Worm (Caenorhabditis elegans) whole organism, late embryonic: ENCODE measurements around the gene fbxb-55.
A peak's percentile ranks its signal among the peaks of the same experiment; 100 is the strongest.

Source experiments
- K09A11.1 ChIP-seq: sonication (generic microtip); optimal IDR thresholded peaks from 2 replicates; lab custom pipeline; 2017; ENCODE audit warnings: antibody characterized with exemption, mild to moderate bottlenecking, missing genetic modification characterization, missing compliant biosample characterization; ENCODE audit not compliant: insufficient read depth
- ceh-24 ChIP-seq: sonication (generic microtip); optimal IDR thresholded peaks from 2 replicates; lab custom pipeline; 2016; ENCODE audit warnings: mild to moderate bottlenecking, missing genetic modification characterization, missing compliant biosample characterization
- ceh-31 ChIP-seq: sonication (generic microtip); optimal IDR thresholded peaks from 2 replicates; lab custom pipeline; 2016; ENCODE audit warnings: missing genetic modification characterization, missing compliant biosample characterization
- ceh-9 ChIP-seq: sonication (generic microtip); optimal IDR thresholded peaks from 2 replicates; lab custom pipeline; 2016; ENCODE audit warnings: mild to moderate bottlenecking, missing genetic modification characterization, inconsistent platforms, missing compliant biosample characterization
- elt-2 ChIP-seq: sonication (generic microtip); optimal IDR thresholded peaks from 2 replicates; lab custom pipeline; 2016; ENCODE audit warnings: missing genetic modification reagents, missing genetic modification characterization, missing compliant biosample characterization
- nfya-1 ChIP-seq: sonication (generic microtip); optimal IDR thresholded peaks from 2 replicates; lab custom pipeline; 2017; ENCODE audit warnings: missing genetic modification characterization, mild to moderate bottlenecking, missing compliant biosample characterization, antibody characterized with exemption, moderate library complexity
- pag-3 ChIP-seq: sonication (generic microtip); optimal IDR thresholded peaks from 2 replicates; lab custom pipeline; 2016; ENCODE audit warnings: missing compliant biosample characterization, missing genetic modification characterization, borderline replicate concordance
- pat-9 ChIP-seq: fragments of 200-800 bp; sonication (Bioruptor generic); optimal IDR thresholded peaks from 2 replicates; lab custom pipeline; 2018; ENCODE audit warnings: mild to moderate bottlenecking, missing genetic modification characterization, moderate library complexity, missing compliant biosample characterization

DNA sequence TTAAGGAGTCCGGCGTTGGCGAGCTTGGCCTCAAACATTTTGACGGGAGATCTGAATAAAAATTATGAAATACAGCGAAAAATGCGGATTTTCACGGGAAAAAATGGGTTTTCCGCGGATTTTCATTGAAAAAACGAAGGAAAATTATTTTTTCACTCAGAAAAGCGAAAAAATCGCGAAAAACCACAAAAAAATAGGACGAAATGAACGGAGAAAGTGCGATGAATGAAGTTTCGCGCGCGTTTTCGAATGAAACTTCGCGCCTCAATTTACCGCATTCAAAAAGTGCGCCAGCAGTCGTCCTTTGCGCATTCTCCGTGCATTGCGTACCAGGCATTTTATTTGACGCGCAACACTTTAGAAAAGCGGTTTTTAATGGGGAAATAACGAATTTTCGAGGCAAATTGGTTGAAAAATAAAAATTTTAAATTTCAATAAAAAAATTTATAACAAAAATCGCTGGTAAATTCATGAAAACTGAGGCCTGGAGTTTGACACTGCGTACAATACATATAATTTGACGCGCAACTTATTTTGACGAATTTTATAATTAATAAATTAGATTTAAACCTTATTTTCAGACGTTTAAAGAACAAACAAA, 19.1 kb upstream of the fbxb-55 start, which contains the start of gene pcn-1:
- TF ChIP-seq ceh-24 (tag; lab: Kevin White, UChicago), result no peak
- peak; percentile 31 for TF ChIP-seq K09A11.1
- no peak for TF ChIP-seq pag-3 (tag; lab: Kevin White, UChicago)
- TF ChIP-seq pat-9, result no peak
- TF ChIP-seq ceh-31 (tag; lab: Kevin White, UChicago), result peak; percentile 69
- TF ChIP-seq elt-2 (tag; lab: Kevin White, UChicago), result peak; percentile 58
- TF ChIP-seq ceh-9 (tag; lab: Kevin White, UChicago), result no peak
- TF ChIP-seq nfya-1, result peak; percentile 62
